Worm (Caenorhabditis elegans): ENCODE data around the gene nlp-2.
A peak's percentile ranks its signal among the peaks of the same experiment; 100 is the strongest.

nlp-2 gene

DNA sequence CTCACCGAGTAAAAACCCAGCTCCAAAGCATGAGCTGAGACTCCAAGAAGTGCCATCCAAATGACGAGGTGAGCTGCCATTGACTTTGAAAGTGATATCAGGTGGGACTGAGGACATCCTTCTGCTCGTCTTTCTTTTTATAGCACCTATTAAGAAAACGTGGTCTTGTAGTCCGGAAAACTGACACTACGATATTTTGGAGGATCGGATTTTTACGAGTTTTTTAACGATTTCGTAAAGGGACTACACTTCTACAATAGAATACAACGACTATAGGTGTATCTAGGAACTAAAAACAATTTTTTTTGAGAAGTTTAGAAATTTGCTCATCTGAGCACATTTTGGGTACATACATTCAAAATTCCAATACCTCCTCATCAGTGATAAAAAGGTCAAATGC lies 1.7 kb downstream of the nlp-2 start, which contains the start of gene nlp-23:
Gene nlp-23 (minus strand): TSS at position 101 of the 400 bp plus-strand sequence.
- TF ChIP-seq ztf-11 (tag; optimal IDR thresholded peaks at IDR 0.05), result no peak
- no peak for TF ChIP-seq lsy-2 (tag; optimal IDR thresholded peaks at IDR 0.05)
- no peak for TF ChIP-seq ceh-16 (tag; optimal IDR thresholded peaks at IDR 0.05)
- no peak for TF ChIP-seq lin-39 (tag; optimal IDR thresholded peaks at IDR 0.05)
- no peak for TF ChIP-seq nhr-11 (tag; optimal IDR thresholded peaks at IDR 0.05)
- TF ChIP-seq nhr-12 (tag; optimal IDR thresholded peaks at IDR 0.05), result no peak

DNA sequence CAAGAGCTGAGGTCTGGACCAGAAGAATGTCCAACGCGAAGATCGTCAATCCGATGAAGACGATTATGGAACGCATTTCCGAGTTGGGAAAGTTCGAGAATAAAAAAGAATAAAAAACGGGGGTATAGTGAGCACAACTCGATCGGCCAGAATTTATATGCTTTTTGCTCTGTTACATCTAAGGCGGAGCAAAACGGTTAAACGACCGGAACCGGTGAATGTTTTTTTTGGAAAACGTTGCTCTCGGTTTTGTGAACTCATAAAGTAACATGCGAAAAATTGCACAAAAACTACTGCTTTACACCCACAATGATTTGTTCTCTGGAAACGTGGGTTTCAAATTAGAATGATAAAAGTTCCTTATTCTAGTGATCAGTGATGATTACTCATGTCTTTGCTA lies 2.6 kb downstream of the nlp-2 start, which contains the start of gene nlp-22:
Gene nlp-22 (minus strand): TSS at position 101 of the 400 bp plus-strand sequence.
- TF ChIP-seq snpc-4 (tag; optimal IDR thresholded peaks at IDR 0.05) (no peak), nhr-21 (tag; optimal IDR thresholded peaks at IDR 0.05) (no peak), unc-55 (GFP tag; optimal IDR thresholded peaks at IDR 0.05) (no peak), nhr-23 (tag; optimal IDR thresholded peaks at IDR 0.05) (no peak), lin-13 (GFP tag; optimal IDR thresholded peaks at IDR 0.05) (no peak)

DNA sequence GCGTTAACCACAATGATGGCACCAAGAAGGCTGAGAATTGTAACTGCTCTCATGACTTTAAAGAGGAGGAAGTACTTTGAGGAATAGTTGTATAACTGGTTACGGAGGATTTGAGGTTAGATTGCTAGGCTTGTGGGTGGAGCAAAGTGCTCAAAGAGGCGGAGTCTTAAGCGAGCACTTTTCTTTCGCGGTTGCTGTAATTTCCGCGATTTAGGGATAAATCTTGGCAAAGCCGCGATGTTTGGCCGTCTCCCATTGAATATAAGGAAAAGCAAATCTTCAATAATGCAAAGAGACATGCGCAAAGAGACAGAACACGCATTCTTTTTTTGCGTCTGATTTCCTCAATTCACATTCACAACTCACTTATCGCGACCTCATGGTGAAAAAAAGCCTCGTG lies 6.4 kb downstream of the nlp-2 start, which contains the start of gene nlp-45:
Gene nlp-45 (minus strand): TSS at position 101 of the 400 bp plus-strand sequence.
- TF ChIP-seq nhr-129 (tag; optimal IDR thresholded peaks at IDR 0.05) (no peak), unc-39 (tag; optimal IDR thresholded peaks at IDR 0.05) (no peak), Y55F3AM.14 (GFP tag; optimal IDR thresholded peaks at IDR 0.05) (no peak), sma-9 (GFP tag; optimal IDR thresholded peaks at IDR 0.05) (no peak), sma-9 (tag; optimal IDR thresholded peaks at IDR 0.05) (no peak), snpc-4 (tag; optimal IDR thresholded peaks at IDR 0.05) (no peak)

DNA sequence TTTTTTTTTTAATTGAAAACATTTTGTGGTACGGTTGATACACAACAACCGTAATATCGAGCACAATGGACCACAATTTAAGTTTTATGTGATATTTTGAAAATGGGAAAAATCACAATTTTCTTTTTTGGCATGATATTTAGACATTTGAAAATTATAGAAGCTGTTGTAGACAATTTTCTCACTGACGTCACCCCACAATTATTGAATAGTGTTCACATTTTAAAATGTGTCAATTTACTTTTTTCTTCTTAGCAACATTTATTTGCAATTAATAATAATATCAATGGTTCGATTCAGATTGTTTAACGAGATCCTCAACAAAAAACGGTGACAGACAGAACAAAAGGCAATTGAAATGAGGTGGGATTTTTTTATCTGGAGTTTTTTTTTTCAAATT lies 9.2 kb downstream of the nlp-2 start, which contains the start of gene T01B6.1:
Gene T01B6.1 (plus strand): TSS at position 301 of the 400 bp plus-strand sequence.
- no peak for TF ChIP-seq snpc-4 (tag; optimal IDR thresholded peaks at IDR 0.05)
- TF ChIP-seq skn-1 (tag; optimal IDR thresholded peaks at IDR 0.05), result no peak
- no peak for TF ChIP-seq peb-1 (tag; optimal IDR thresholded peaks at IDR 0.05)
- no peak for TF ChIP-seq nhr-237 (tag; optimal IDR thresholded peaks at IDR 0.05)

DNA sequence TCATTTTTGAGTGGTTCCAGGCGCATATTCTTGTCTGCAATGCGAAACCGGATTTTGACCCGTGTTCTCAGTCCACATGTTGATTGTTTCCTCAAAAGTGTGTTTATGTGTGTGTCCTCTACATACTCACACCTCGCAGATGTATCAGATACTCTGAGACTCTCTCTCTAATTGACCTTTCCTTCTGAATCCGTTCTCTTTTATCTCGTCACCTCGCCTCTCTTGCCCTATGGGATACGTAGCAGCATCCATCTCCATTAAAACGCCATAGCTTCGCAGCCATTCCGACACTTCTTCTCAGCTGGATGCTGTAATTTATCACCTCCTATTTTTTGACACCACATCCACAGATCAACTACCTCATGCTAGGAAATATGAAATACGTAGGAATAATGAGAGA lies 14.1 kb downstream of the nlp-2 start:
- no peak for TF ChIP-seq lin-13 (GFP tag; optimal IDR thresholded peaks at IDR 0.05)
- TF ChIP-seq lsy-2 (tag; optimal IDR thresholded peaks at IDR 0.05), result no peak
- no peak for TF ChIP-seq alr-1 (tag; optimal IDR thresholded peaks at IDR 0.05)
- peak; percentile 9 for TF ChIP-seq ceh-16 (tag; optimal IDR thresholded peaks at IDR 0.05)
- TF ChIP-seq fos-1 (tag; optimal IDR thresholded peaks at IDR 0.05), result no peak

DNA sequence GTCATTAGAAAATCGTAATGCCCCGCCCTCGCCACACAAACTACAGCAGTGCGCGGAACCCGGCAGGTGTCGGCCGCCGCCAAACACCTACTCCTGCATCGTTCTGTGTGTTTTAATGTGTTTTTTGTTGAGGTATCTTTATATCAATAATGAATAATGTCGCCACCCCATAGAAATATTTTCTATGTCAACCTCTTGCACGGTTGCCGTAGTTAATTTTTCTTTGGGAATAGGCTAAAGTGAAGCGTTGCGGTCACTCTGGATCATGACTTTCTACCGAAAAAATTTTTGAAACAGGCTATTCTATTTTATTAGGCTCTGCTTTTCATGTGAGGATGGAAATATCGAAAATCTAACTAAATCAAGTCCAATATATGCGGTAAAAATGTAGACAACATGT lies 15.7 kb downstream of the nlp-2 start:
- TF ChIP-seq lsy-2 (tag; optimal IDR thresholded peaks at IDR 0.05) (no peak), F13H6.1 (tag; optimal IDR thresholded peaks at IDR 0.05) (peak; percentile 4), lin-11 (tag; optimal IDR thresholded peaks at IDR 0.05) (no peak), Y55F3AM.14 (GFP tag; optimal IDR thresholded peaks at IDR 0.05) (no peak), ceh-82 (tag; optimal IDR thresholded peaks at IDR 0.05) (no peak), dmd-4 (tag; optimal IDR thresholded peaks at IDR 0.05) (no peak), sma-9 (GFP tag; optimal IDR thresholded peaks at IDR 0.05) (peak; percentile 59), sma-9 (tag; optimal IDR thresholded peaks at IDR 0.05) (no peak), alr-1 (tag; optimal IDR thresholded peaks at IDR 0.05) (no peak), aly-2 (tag; optimal IDR thresholded peaks at IDR 0.05) (no peak), mbf-1 (tag; optimal IDR thresholded peaks at IDR 0.05) (no peak), blmp-1 (tag; optimal IDR thresholded peaks at IDR 0.05; ENCODE audit: insufficient read depth) (no peak), sma-3 (GFP tag; optimal IDR thresholded peaks at IDR 0.05) (peak; percentile 50), egl-27 (tag; optimal IDR thresholded peaks at IDR 0.05) (no peak), nhr-10 (tag; optimal IDR thresholded peaks at IDR 0.05) (no peak), nhr-77 (tag; optimal IDR thresholded peaks at IDR 0.05) (no peak), ceh-16 (tag; optimal IDR thresholded peaks at IDR 0.05) (no peak), zag-1 (tag; optimal IDR thresholded peaks at IDR 0.05) (no peak), C34F6.9 (tag; optimal IDR thresholded peaks at IDR 0.05) (no peak), nhr-21 (tag; optimal IDR thresholded peaks at IDR 0.05) (no peak), ztf-11 (tag; optimal IDR thresholded peaks at IDR 0.05) (no peak), fos-1 (tag; optimal IDR thresholded peaks at IDR 0.05) (peak; percentile 11), ztf-4 (tag; optimal IDR thresholded peaks at IDR 0.05) (no peak), skn-1 (tag; optimal IDR thresholded peaks at IDR 0.05) (no peak), ZK546.5 (tag; optimal IDR thresholded peaks at IDR 0.05) (no peak), nhr-129 (tag; optimal IDR thresholded peaks at IDR 0.05) (no peak), R02D3.7 (tag; optimal IDR thresholded peaks at IDR 0.05) (no peak), nhr-25 (tag; optimal IDR thresholded peaks at IDR 0.05) (no peak), ama-1 (optimal IDR thresholded peaks at IDR 0.05) (peak; percentile 81), nhr-23 (tag; optimal IDR thresholded peaks at IDR 0.05) (no peak), unc-39 (tag; optimal IDR thresholded peaks at IDR 0.05) (no peak), elt-3 (tag; optimal IDR thresholded peaks at IDR 0.05) (no peak), unc-55 (GFP tag; optimal IDR thresholded peaks at IDR 0.05) (no peak), lin-13 (GFP tag; optimal IDR thresholded peaks at IDR 0.05) (peak; percentile 13), gmeb-1 (tag; optimal IDR thresholded peaks at IDR 0.05) (no peak), lin-39 (tag; optimal IDR thresholded peaks at IDR 0.05) (no peak), nhr-6 (tag; optimal IDR thresholded peaks at IDR 0.05) (no peak), peb-1 (tag; optimal IDR thresholded peaks at IDR 0.05) (no peak), nhr-12 (tag; optimal IDR thresholded peaks at IDR 0.05) (no peak)

Data from whole organism, L2 larva.